Worm (Caenorhabditis elegans): ENCODE measurements around the gene mes-6.
A peak's percentile ranks its signal among the peaks of the same experiment; 100 is the strongest.

DNA sequence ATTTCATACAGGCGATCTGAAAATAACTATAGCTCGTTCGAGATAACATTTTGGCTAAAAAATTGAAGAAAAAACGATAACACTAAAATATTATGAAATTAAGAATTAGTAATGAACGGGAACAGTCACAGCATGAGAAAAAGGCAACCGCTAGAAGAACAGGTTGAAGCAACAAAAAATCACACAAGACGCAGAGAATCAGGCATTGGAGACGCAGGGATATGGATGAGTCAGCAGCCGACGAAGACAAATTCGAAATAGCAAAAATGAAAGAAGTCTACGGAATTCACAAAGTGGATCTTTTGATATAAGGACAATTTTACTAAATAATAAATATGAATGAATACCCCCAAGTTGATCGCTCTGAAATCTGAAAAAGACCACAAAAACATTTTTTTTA is 550 bp upstream of the mes-6 start, which contains the start of gene tag-77:
- TF ChIP-seq dao-5 (tag; optimal IDR thresholded peaks at IDR 0.05) (no peak), him-1 (tag; optimal IDR thresholded peaks at IDR 0.05) (no peak), W03F9.2 (tag; optimal IDR thresholded peaks at IDR 0.05) (peak; percentile 26)
